Worm (Caenorhabditis elegans) whole organism, mixed stage, embryonic: ENCODE results near the gene clec-33.

Source experiments
- drap-1 ChIP-seq: fragments of 200-800 bp; sonication (Bioruptor generic); optimal IDR thresholded peaks from 3 replicates; lab custom pipeline; 2018; ENCODE audit warnings: mild to moderate bottlenecking, missing genetic modification characterization, missing compliant biosample characterization
- elt-3 ChIP-seq: fragments of 150-350 bp; optimal IDR thresholded peaks from 2 replicates; lab custom pipeline; 2014; ENCODE audit warnings: missing biosample characterization, missing genetic modification characterization
- lin-13 ChIP-seq: fragments of 150-350 bp; optimal IDR thresholded peaks from 2 replicates; lab custom pipeline; 2014; ENCODE audit warnings: missing biosample characterization, missing genetic modification characterization
- mep-1 ChIP-seq: fragments of 150-350 bp; optimal IDR thresholded peaks from 2 replicates; lab custom pipeline; 2017; ENCODE audit warnings: missing biosample characterization, missing genetic modification reagents, missing genetic modification characterization, inconsistent platforms
- nhr-237 ChIP-seq: fragments of 150-350 bp; optimal IDR thresholded peaks from 2 replicates; lab custom pipeline; 2014; ENCODE audit warnings: missing biosample characterization, missing genetic modification characterization
- nhr-28 ChIP-seq: fragments of 150-350 bp; optimal IDR thresholded peaks from 2 replicates; lab custom pipeline; 2014; ENCODE audit warnings: missing biosample characterization, missing genetic modification characterization
- pha-4 ChIP-seq: fragments of 150-350 bp; optimal IDR thresholded peaks from 2 replicates; lab custom pipeline; 2018; ENCODE audit warnings: missing biosample characterization, missing genetic modification reagents, missing genetic modification characterization
- tbx-8 ChIP-seq: fragments of 200-800 bp; sonication (Bioruptor generic); optimal IDR thresholded peaks from 2 replicates; lab custom pipeline; 2018; ENCODE audit warnings: mild to moderate bottlenecking, missing genetic modification characterization, moderate library complexity, missing compliant biosample characterization
- unc-39 ChIP-seq: fragments of 150-350 bp; optimal IDR thresholded peaks from 2 replicates; lab custom pipeline; 2014; ENCODE audit warnings: missing biosample characterization, missing genetic modification characterization
- ztf-11 ChIP-seq: fragments of 150-350 bp; optimal IDR thresholded peaks from 2 replicates; lab custom pipeline; 2014; ENCODE audit warnings: missing biosample characterization, missing genetic modification characterization

- no peak for TF ChIP-seq tbx-8 (GFP tag; lab: Kevin White, UChicago)
- TF ChIP-seq elt-3: no peak
- TF ChIP-seq lin-13 (tag; lab: Kevin White, UChicago): no peak
- no peak for TF ChIP-seq pha-4
- TF ChIP-seq ztf-11 (tag; lab: Kevin White, UChicago): no peak
- TF ChIP-seq nhr-237: no peak
- TF ChIP-seq mep-1: no peak
- TF ChIP-seq drap-1 (GFP tag; lab: Kevin White, UChicago): no peak
- no peak for TF ChIP-seq nhr-28 (tag; lab: Kevin White, UChicago)
- TF ChIP-seq unc-39 (tag; lab: Kevin White, UChicago): no peak
Measured at ce11 chrV:16880054-16880453, 10.4 kb upstream of the clec-33 start, which contains the start of gene F09C6.3.
